Fruit fly (Drosophila melanogaster): ENCODE results near the gene atk.
A peak's percentile ranks its signal among the peaks of the same experiment; 100 is the strongest.

Gene atk

DNA sequence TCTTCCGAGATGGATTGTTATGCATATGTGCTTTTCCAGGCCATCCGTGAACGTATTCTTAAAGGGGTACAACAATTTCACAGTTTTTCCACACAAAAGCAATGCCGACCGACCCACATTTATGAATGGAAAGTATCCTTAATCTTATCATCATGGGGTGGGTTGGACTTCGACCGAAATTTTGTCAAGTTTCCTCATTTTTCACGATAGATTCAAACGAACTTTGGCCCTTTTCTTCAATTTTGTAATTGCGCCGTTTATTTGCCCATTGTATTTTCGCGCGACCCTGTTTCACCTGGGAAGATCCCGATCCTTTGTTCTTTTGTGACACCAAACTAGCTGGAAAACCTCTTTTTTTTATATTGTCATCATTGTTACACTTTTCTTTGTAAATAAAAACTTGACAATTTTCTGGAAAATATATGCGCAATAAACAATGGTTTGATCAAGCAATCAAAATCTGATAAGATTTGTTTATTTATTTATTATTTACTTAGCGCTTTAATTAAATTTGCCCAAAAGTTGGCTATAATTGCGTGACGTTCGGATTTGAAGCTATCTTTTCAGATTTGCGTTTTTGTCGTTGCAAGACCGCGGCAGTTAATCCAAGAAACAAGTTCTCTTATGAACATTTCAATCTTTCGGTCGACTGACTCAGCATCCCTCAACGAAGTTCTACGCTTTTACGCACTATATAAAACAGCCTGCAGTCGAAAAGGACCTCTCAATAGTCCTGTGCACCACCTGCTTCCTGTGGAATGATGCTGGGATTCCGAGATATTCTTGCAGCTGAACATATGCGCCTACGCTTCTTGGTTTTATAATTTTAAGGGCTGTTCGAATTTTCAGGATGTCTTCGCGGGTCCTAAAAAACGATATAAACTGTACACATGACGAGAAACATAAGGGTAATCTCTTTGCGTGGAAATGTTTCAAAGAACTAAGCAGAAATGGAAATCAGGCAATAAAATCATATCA is 58.4 kb downstream of the atk start (continued):
- no peak for TF ChIP-seq CG10462 (GFP tag; optimal IDR thresholded peaks at IDR 0.05)
- TF ChIP-seq dysf (GFP tag; IDR thresholded peaks at IDR 0.05): 0 out of 3 replicates have a peak, but pooled peaks have one; percentile 9
- peak; percentile 21 for TF ChIP-seq ac (GFP tag; optimal IDR thresholded peaks at IDR 0.05)
- no peak for TF ChIP-seq NC2β (GFP tag; optimal IDR thresholded peaks at IDR 0.05)
- peak; percentile 31 for TF ChIP-seq Blimp-1 (GFP tag; optimal IDR thresholded peaks at IDR 0.05)
- no peak for TF ChIP-seq so (GFP tag; IDR thresholded peaks at IDR 0.05)
- no peak for TF ChIP-seq CG8388 (GFP tag; optimal IDR thresholded peaks at IDR 0.05)
- TF ChIP-seq Ravus (GFP tag; IDR thresholded peaks at IDR 0.05): no peak
- no peak for TF ChIP-seq prd (optimal IDR thresholded peaks at IDR 0.05)
- no peak for TF ChIP-seq prd (GFP tag; IDR thresholded peaks at IDR 0.05)
- TF ChIP-seq CG6854 (GFP tag; optimal IDR thresholded peaks at IDR 0.05): no peak
- TF ChIP-seq D19A (tag; optimal IDR thresholded peaks at IDR 0.05): no peak
- no peak for TF ChIP-seq zfh2 (GFP tag; optimal IDR thresholded peaks at IDR 0.05)
- no peak for TF ChIP-seq ash1 (GFP tag; optimal IDR thresholded peaks at IDR 0.05)
- no peak for TF ChIP-seq lmd (GFP tag; IDR thresholded peaks at IDR 0.05)
- TF ChIP-seq cad (GFP tag; optimal IDR thresholded peaks at IDR 0.05): no peak
- no peak for TF ChIP-seq Drgx (GFP tag; IDR thresholded peaks at IDR 0.05)
- TF ChIP-seq run (tag; optimal IDR thresholded peaks at IDR 0.05): peak; percentile 12
- TF ChIP-seq CG17802 (tag; optimal IDR thresholded peaks at IDR 0.05): peak; percentile 71
- no peak for TF ChIP-seq CG30431 (GFP tag; optimal IDR thresholded peaks at IDR 0.05)
- TF ChIP-seq CG14667 (GFP tag; IDR thresholded peaks at IDR 0.05): no peak
- no peak for TF ChIP-seq CG3838 (GFP tag; optimal IDR thresholded peaks at IDR 0.05)
- TF ChIP-seq ATbp (GFP tag; optimal IDR thresholded peaks at IDR 0.05): peak; percentile 59
- no peak for TF ChIP-seq CG8089 (GFP tag; optimal IDR thresholded peaks at IDR 0.05)
- TF ChIP-seq CHES-1-like (GFP tag; optimal IDR thresholded peaks at IDR 0.05): no peak

DNA sequence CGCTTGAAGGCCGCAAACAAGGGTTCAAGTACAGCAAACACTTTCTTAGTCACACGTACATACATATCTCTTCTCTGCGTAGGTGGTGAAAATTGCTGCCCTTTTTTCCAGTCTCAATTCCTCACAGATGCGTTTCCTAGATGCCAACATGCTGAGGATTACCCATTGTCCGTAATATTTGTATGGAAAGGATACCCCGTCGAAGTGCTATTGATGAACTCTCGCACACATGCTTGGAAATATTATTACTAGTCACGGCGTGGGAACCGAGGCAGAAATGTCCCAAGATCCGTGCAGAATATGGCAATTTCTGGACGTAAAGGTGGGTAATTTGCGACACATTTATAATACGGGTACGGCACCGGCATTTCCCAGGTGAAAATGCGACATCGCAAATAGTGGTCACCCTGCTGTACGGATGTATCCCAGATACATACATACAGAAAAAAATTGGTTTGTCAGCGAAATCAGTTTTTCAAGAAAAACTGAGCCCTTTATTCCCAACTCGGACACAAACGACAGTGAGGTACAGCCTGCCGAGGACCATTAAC is 59.2 kb downstream of the atk start:
- TF ChIP-seq CG42726 (GFP tag; IDR thresholded peaks at IDR 0.05; ENCODE audit: partially characterized antibody): peak; percentile 22; the same call in 1 of the 2 replicates
- TF ChIP-seq CG18599 (GFP tag; optimal IDR thresholded peaks at IDR 0.05): no peak
- TF ChIP-seq MTF-1 (GFP tag; optimal IDR thresholded peaks at IDR 0.05; ENCODE audit: borderline replicate concordance): no peak
- peak; percentile 92 for TF ChIP-seq twi (tag; optimal IDR thresholded peaks at IDR 0.05)
- peak; percentile 19; the same call in 1 of the 3 replicates for TF ChIP-seq CG2199 (GFP tag; IDR thresholded peaks at IDR 0.05)
- no peak for TF ChIP-seq Bgb (GFP tag; IDR thresholded peaks at IDR 0.05; ENCODE audit: partially characterized antibody)
- no peak for TF ChIP-seq Lpt (GFP tag; optimal IDR thresholded peaks at IDR 0.05)
- no peak for TF ChIP-seq Usf (GFP tag; optimal IDR thresholded peaks at IDR 0.05)
- TF ChIP-seq CG10267 (tag; optimal IDR thresholded peaks at IDR 0.05): no peak
- TF ChIP-seq CG1603 (tag; optimal IDR thresholded peaks at IDR 0.05): no peak
- no peak for TF ChIP-seq CG1602 (GFP tag; optimal IDR thresholded peaks at IDR 0.05)
- no peak for TF ChIP-seq CG15479 (GFP tag; optimal IDR thresholded peaks at IDR 0.05)
- no peak for TF ChIP-seq CG4617 (GFP tag; optimal IDR thresholded peaks at IDR 0.05; ENCODE audit: borderline replicate concordance)
- 0 out of 2 replicates have a peak, but pooled peaks have one; percentile 15 for TF ChIP-seq CG32767 (GFP tag; IDR thresholded peaks at IDR 0.05)
- TF ChIP-seq CG11504 (tag; optimal IDR thresholded peaks at IDR 0.05): no peak
- TF ChIP-seq schlank (tag; optimal IDR thresholded peaks at IDR 0.05): no peak
- TF ChIP-seq Neu2 (GFP tag; optimal IDR thresholded peaks at IDR 0.05; ENCODE audit: borderline replicate concordance): peak; percentile 53
- no peak for TF ChIP-seq Adf1 (GFP tag; IDR thresholded peaks at IDR 0.05)
- TF ChIP-seq nmo (GFP tag; optimal IDR thresholded peaks at IDR 0.05): no peak
- TF ChIP-seq ac (GFP tag; optimal IDR thresholded peaks at IDR 0.05): peak; percentile 13
- no peak for TF ChIP-seq E2f2 (GFP tag; IDR thresholded peaks at IDR 0.05)
- no peak for TF ChIP-seq CG15601 (tag; optimal IDR thresholded peaks at IDR 0.05)
- no peak for TF ChIP-seq cato (GFP tag; optimal IDR thresholded peaks at IDR 0.05; ENCODE audit: borderline replicate concordance)
- no peak for TF ChIP-seq Hmr (GFP tag; optimal IDR thresholded peaks at IDR 0.05)
- no peak for TF ChIP-seq CG11247 (GFP tag; IDR thresholded peaks at IDR 0.05)
